Worm (Caenorhabditis elegans): ENCODE measurements around the gene T16G1.13.

The T16G1.13 gene

DNA sequence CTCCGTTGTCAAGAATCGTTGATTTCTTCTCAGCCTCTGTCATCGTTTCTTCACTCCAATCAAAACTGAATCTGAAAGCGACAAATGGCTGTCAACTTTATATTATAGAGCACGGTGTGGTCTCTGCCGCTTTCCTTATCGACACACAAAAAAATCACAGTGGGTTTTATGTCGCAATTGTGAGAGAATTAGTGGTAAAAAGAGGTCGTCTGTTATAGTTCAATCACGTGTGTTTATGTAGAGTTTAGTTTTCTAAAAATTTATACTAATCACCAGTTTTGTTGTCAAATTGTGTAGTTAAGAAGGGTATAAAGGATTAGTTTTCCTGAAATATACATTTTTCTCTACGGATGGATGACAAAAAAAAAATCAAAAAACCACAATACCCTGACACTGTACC, 14.7 kb upstream of the T16G1.13 start, which contains the start of gene T16G1.7 (continued):
- TF ChIP-seq nhr-77 (tag; optimal IDR thresholded peaks at IDR 0.05): peak; percentile 68
- no peak for TF ChIP-seq R02D3.7 (tag; optimal IDR thresholded peaks at IDR 0.05)
- no peak for TF ChIP-seq snpc-1.2 (GFP tag; IDR thresholded peaks at IDR 0.05)
- no peak for TF ChIP-seq cey-2 (tag; optimal IDR thresholded peaks at IDR 0.05; ENCODE audit: borderline replicate concordance, insufficient read depth)
- no peak for TF ChIP-seq madf-9 (GFP tag; conservative IDR thresholded peaks at IDR 0.05)
- no peak for TF ChIP-seq ceh-62 (tag; optimal IDR thresholded peaks at IDR 0.05)
- no peak for TF ChIP-seq tag-97 (GFP tag; IDR thresholded peaks at IDR 0.05)
- peak; percentile 72; the same call in 1 of the 2 replicates for TF ChIP-seq lin-1 (GFP tag; IDR thresholded peaks at IDR 0.05)
- TF ChIP-seq unc-130 (GFP tag; optimal IDR thresholded peaks at IDR 0.05): no peak
- no peak for TF ChIP-seq fos-1 (tag; optimal IDR thresholded peaks at IDR 0.05)
- peak; percentile 76 for TF ChIP-seq dve-1 (tag; optimal IDR thresholded peaks at IDR 0.05; ENCODE audit: insufficient read depth)
- TF ChIP-seq mes-2 (tag; optimal IDR thresholded peaks at IDR 0.05; ENCODE audit: poor library complexity, severe bottlenecking): no peak
- no peak for TF ChIP-seq ama-1 (optimal IDR thresholded peaks at IDR 0.05)
- TF ChIP-seq mxl-3 (GFP tag; optimal IDR thresholded peaks at IDR 0.05): peak; percentile 58
- TF ChIP-seq D1046.2 (GFP tag; IDR thresholded peaks at IDR 0.05): no peak
- no peak for TF ChIP-seq zfp-2 (tag; optimal IDR thresholded peaks at IDR 0.05)
- TF ChIP-seq dmd-8 (GFP tag; IDR thresholded peaks at IDR 0.05): no peak
- TF ChIP-seq Y48G9A.11 (GFP tag; IDR thresholded peaks at IDR 0.05): no peak
- no peak for TF ChIP-seq F44E2.7 (GFP tag; IDR thresholded peaks at IDR 0.05)
- no peak for TF ChIP-seq egl-43 (GFP tag; IDR thresholded peaks at IDR 0.05)
- no peak for TF ChIP-seq dmd-9 (GFP tag; IDR thresholded peaks at IDR 0.05)
- TF ChIP-seq dmd-6 (GFP tag; IDR thresholded peaks at IDR 0.05): peak; percentile 96
- no peak for TF ChIP-seq spr-3 (GFP tag; optimal IDR thresholded peaks at IDR 0.05)
- no peak for TF ChIP-seq zag-1 (tag; optimal IDR thresholded peaks at IDR 0.05)
- TF ChIP-seq hlh-30 (tag; optimal IDR thresholded peaks at IDR 0.05; ENCODE audit: insufficient read depth): peak; percentile 15
- no peak for TF ChIP-seq lin-15B (tag; optimal IDR thresholded peaks at IDR 0.05)
- TF ChIP-seq vab-7 (GFP tag; IDR thresholded peaks at IDR 0.05): no peak
- no peak for TF ChIP-seq jun-1 (tag; optimal IDR thresholded peaks at IDR 0.05)
- TF ChIP-seq rbr-2 (tag; optimal IDR thresholded peaks at IDR 0.05): no peak
- TF ChIP-seq spr-1 (tag; optimal IDR thresholded peaks at IDR 0.05): no peak
- TF ChIP-seq F37D6.2 (tag; optimal IDR thresholded peaks at IDR 0.05): no peak
- no peak for TF ChIP-seq nhr-25 (tag; optimal IDR thresholded peaks at IDR 0.05; ENCODE audit: borderline replicate concordance, insufficient read depth)
- no peak for TF ChIP-seq ceh-32 (tag; optimal IDR thresholded peaks at IDR 0.05; ENCODE audit: poor library complexity)
- no peak for TF ChIP-seq ceh-44 (GFP tag; IDR thresholded peaks at IDR 0.05)
- TF ChIP-seq daf-8 (GFP tag; IDR thresholded peaks at IDR 0.05): no peak
- TF ChIP-seq unc-62 (GFP tag; optimal IDR thresholded peaks at IDR 0.05 in 1 of 2): peak in 1 of 2 experiments; percentile 26
- TF ChIP-seq unc-62 (tag; optimal IDR thresholded peaks at IDR 0.05): no peak
- TF ChIP-seq nhr-10 (tag; optimal IDR thresholded peaks at IDR 0.05): no peak
- TF ChIP-seq lim-7 (GFP tag; IDR thresholded peaks at IDR 0.05): no peak
- no peak for TF ChIP-seq mxl-2 (GFP tag; conservative IDR thresholded peaks at IDR 0.05)
- TF ChIP-seq daf-19 (GFP tag; conservative IDR thresholded peaks at IDR 0.05): no peak
- no peak for TF ChIP-seq dpl-1 (GFP tag; optimal IDR thresholded peaks at IDR 0.05)
- no peak for TF ChIP-seq zfp-3 (GFP tag; conservative IDR thresholded peaks at IDR 0.05)
- no peak for TF ChIP-seq ctbp-1 (GFP tag; IDR thresholded peaks at IDR 0.05)
- no peak for TF ChIP-seq sdz-12 (GFP tag; optimal IDR thresholded peaks at IDR 0.05)
- TF ChIP-seq ceh-82 (tag; optimal IDR thresholded peaks at IDR 0.05): no peak
- no peak for TF ChIP-seq ces-1 (GFP tag; optimal IDR thresholded peaks at IDR 0.05)
- TF ChIP-seq daf-16 (GFP tag; optimal IDR thresholded peaks at IDR 0.05): no peak
- TF ChIP-seq daf-16 (tag; optimal IDR thresholded peaks at IDR 0.05): peak; percentile 77
- TF ChIP-seq F10B5.3 (tag; optimal IDR thresholded peaks at IDR 0.05): no peak
- TF ChIP-seq ceh-28 (tag; optimal IDR thresholded peaks at IDR 0.05): no peak
- no peak for TF ChIP-seq unc-39 (tag; optimal IDR thresholded peaks at IDR 0.05)
